Fruit fly (Drosophila melanogaster): Measurements from ENCODE around the gene Cpr76Bd.
"Not testable (repeated sequence)": the region's sequence is repeated elsewhere in the genome, so short reads cannot be mapped to it uniquely, and the experiment has no call there.

DNA sequence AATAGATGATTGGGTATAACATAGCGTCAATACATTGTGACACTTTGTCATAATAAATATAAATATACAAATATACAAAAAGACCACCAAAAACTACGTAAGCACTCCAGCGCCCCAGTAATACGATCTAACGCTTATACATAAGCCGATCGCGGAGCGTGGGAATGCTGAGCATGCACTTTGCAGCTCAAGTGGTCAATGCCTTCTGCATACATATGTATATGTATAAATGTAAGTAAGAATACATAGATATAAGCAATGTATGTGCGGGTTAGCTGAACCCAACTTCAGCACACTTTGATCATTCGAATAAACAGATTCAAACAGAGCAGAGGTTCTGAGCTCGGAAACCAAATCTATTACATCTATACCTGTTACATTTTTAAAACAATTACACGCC is 45.3 kb upstream of the Cpr76Bd start, which contains the start of gene CG32212:
- not testable (repeated sequence) for TF ChIP-seq lola (GFP tag; optimal IDR thresholded peaks at IDR 0.05); N (GFP tag; optimal IDR thresholded peaks at IDR 0.05); CG9705 (GFP tag; optimal IDR thresholded peaks at IDR 0.05); Hnf4 (GFP tag; optimal IDR thresholded peaks at IDR 0.05); h (GFP tag; optimal IDR thresholded peaks at IDR 0.05); sv (GFP tag; optimal IDR thresholded peaks at IDR 0.05); tai (GFP tag; optimal IDR thresholded peaks at IDR 0.05); pan (optimal IDR thresholded peaks at IDR 0.05); OdsH (GFP tag; optimal IDR thresholded peaks at IDR 0.05); usp (GFP tag; optimal IDR thresholded peaks at IDR 0.05)
